Fruit fly (Drosophila melanogaster): ENCODE measurements around the gene Wnt10.
A peak's percentile ranks its signal among the peaks of the same experiment; 100 is the strongest.

Wnt10 gene

DNA sequence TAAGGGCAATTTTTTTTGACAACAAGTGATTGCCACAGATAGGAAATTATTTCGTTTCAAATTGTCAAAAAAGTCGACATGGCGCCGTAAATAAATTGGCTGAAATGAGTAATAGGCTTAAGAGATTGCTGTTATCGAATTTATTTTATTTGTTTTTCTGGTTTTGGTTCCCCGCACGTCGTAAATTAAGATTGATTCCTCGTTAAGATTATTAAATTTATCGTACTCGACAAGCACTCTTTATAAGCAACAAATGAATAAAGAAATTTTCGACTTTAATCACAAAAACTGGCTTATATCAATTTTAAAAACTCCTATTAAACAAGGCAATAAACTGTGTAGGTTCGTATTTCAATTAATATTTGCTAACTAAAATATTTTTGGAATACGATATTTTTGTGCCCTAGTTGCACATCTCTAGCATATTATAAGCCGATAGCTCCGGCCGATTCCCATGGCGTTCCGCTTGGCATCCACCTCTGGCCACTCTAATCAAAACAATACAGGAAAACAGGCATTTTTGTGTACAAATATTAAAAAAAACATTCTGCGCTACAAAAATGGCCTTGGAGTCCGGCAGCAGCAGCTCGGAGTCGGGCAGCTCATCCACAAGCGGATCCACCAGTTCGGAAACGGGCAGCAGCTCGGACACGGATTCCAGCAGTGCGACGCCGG is 48.9 kb downstream of the Wnt10 start, which contains the start of gene chm (continued):
- TF ChIP-seq scrt (GFP tag; optimal IDR thresholded peaks at IDR 0.05) (no peak), Doc3 (GFP tag; IDR thresholded peaks at IDR 0.05; ENCODE audit: partially characterized antibody) (peak; percentile 91), CG17568 (GFP tag; optimal IDR thresholded peaks at IDR 0.05) (no peak), CG16813 (GFP tag; IDR thresholded peaks at IDR 0.05; ENCODE audit: partially characterized antibody) (peak; percentile 90), Asciz (GFP tag; optimal IDR thresholded peaks at IDR 0.05) (no peak), CG31224 (GFP tag; IDR thresholded peaks at IDR 0.05) (no peak), CG10543 (GFP tag; optimal IDR thresholded peaks at IDR 0.05) (peak; percentile 0), Deaf1 (tag; optimal IDR thresholded peaks at IDR 0.05) (no peak), CG18476 (GFP tag; optimal IDR thresholded peaks at IDR 0.05) (no peak), CG6254 (GFP tag; optimal IDR thresholded peaks at IDR 0.05) (no peak), Drgx (GFP tag; IDR thresholded peaks at IDR 0.05) (no peak), Meics (GFP tag; optimal IDR thresholded peaks at IDR 0.05) (no peak), pros (GFP tag; optimal IDR thresholded peaks at IDR 0.05) (no peak), lola (GFP tag; optimal IDR thresholded peaks at IDR 0.05) (peak in 1 of 3 experiments; percentile 11), CG17359 (tag; optimal IDR thresholded peaks at IDR 0.05) (no peak), CG31365 (tag; optimal IDR thresholded peaks at IDR 0.05) (no peak), CG13624 (GFP tag; optimal IDR thresholded peaks at IDR 0.05) (peak; percentile 38), CG1602 (GFP tag; optimal IDR thresholded peaks at IDR 0.05) (no peak), tin (GFP tag; optimal IDR thresholded peaks at IDR 0.05) (peak; percentile 38), Six4 (GFP tag; optimal IDR thresholded peaks at IDR 0.05) (no peak), ken (GFP tag; IDR thresholded peaks at IDR 0.05) (no peak), CG14441 (GFP tag; IDR thresholded peaks at IDR 0.05) (0 out of 2 replicates have a peak, but pooled peaks have one; percentile 13), CG16863 (GFP tag; optimal IDR thresholded peaks at IDR 0.05) (no peak), maf-S (GFP tag; optimal IDR thresholded peaks at IDR 0.05) (no peak), kni (GFP tag; optimal IDR thresholded peaks at IDR 0.05) (no peak), Mes4 (GFP tag; optimal IDR thresholded peaks at IDR 0.05) (no peak), exex (tag; optimal IDR thresholded peaks at IDR 0.05) (no peak), jumu (GFP tag; optimal IDR thresholded peaks at IDR 0.05) (peak; percentile 43), danr (GFP tag; IDR thresholded peaks at IDR 0.05) (no peak), sens (GFP tag) (peak; percentile 81), CrebB (tag; optimal IDR thresholded peaks at IDR 0.05) (no peak), Ptx1 (GFP tag; IDR thresholded peaks at IDR 0.05) (peak; percentile 32), dmrt99B (tag; optimal IDR thresholded peaks at IDR 0.05) (no peak), abd-A (tag; optimal IDR thresholded peaks at IDR 0.05) (no peak), ewg (GFP tag; optimal IDR thresholded peaks at IDR 0.05) (no peak), CG2889 (GFP tag; IDR thresholded peaks at IDR 0.05) (0 out of 3 replicates have a peak, but pooled peaks have one; percentile 11), Sox100B (GFP tag; optimal IDR thresholded peaks at IDR 0.05) (no peak), zen2 (GFP tag; IDR thresholded peaks at IDR 0.05; ENCODE audit: partially characterized antibody) (peak; percentile 85), CG32767 (GFP tag; IDR thresholded peaks at IDR 0.05) (no peak), Camta (GFP tag; optimal IDR thresholded peaks at IDR 0.05) (no peak), CG11398 (GFP tag; optimal IDR thresholded peaks at IDR 0.05) (no peak), ase (GFP tag; IDR thresholded peaks at IDR 0.05) (no peak), CG3847 (GFP tag; IDR thresholded peaks at IDR 0.05) (peak; percentile 76), Oli (tag; optimal IDR thresholded peaks at IDR 0.05) (no peak), pum (GFP tag; optimal IDR thresholded peaks at IDR 0.05) (peak; percentile 3), HLHmδ (GFP tag; optimal IDR thresholded peaks at IDR 0.05) (no peak), CG8089 (GFP tag; optimal IDR thresholded peaks at IDR 0.05) (peak; percentile 1), ara (GFP tag; IDR thresholded peaks at IDR 0.05) (no peak), Rfx (GFP tag; IDR thresholded peaks at IDR 0.05) (peak; percentile 70), CG16815 (GFP tag; optimal IDR thresholded peaks at IDR 0.05) (no peak)
